Worm (Caenorhabditis elegans): Measurements from ENCODE around the gene clc-19.

- TF ChIP-seq dao-5 (tag; optimal IDR thresholded peaks at IDR 0.05): no peak
- TF ChIP-seq W03F9.2 (tag; optimal IDR thresholded peaks at IDR 0.05): no peak
- no peak for TF ChIP-seq him-1 (tag; optimal IDR thresholded peaks at IDR 0.05)
These were observed 33.9 kb upstream of the clc-19 start, which contains the start of gene F23H11.4 for ce11 chrIII:907311-907710.
